Worm (Caenorhabditis elegans) whole organism, young adult: ENCODE data around the gene F57B7.2.

Source experiments
- B0019.2 ChIP-seq: fragments of 200-800 bp; sonication (Bioruptor generic); conservative IDR thresholded peaks from 2 replicates; pipeline ENCODE4 v1.3.6; 2022; ENCODE audit warnings: missing genetic modification reagents, missing genetic modification characterization, missing compliant biosample characterization
- C17E4.6 ChIP-seq: fragments of 200-800 bp; sonication (Bioruptor generic); IDR thresholded peaks from 2 replicates; pipeline ENCODE4 v1.3.6; 2022; ENCODE audit warnings: missing genetic modification reagents, missing genetic modification characterization, missing compliant biosample characterization
- D2030.7 ChIP-seq: fragments of 200-800 bp; sonication (Bioruptor generic); IDR thresholded peaks from 2 replicates; pipeline ENCODE4 v1.3.6; 2022; ENCODE audit warnings: missing genetic modification reagents, missing genetic modification characterization, missing compliant biosample characterization
- F10E7.11 ChIP-seq: sonication (generic microtip); optimal IDR thresholded peaks from 2 replicates; lab custom pipeline; 2017; ENCODE audit warnings: mild to moderate bottlenecking, missing genetic modification characterization, moderate library complexity, missing compliant biosample characterization
- F23B12.7 ChIP-seq: sonication (generic microtip); optimal IDR thresholded peaks from 2 replicates; lab custom pipeline; 2017; ENCODE audit warnings: missing genetic modification characterization, mild to moderate bottlenecking, missing compliant biosample characterization, antibody characterized with exemption, moderate library complexity; ENCODE audit not compliant: insufficient read depth
- F33H1.4 ChIP-seq: fragments of 200-800 bp; sonication (Bioruptor generic); IDR thresholded peaks from 2 replicates; pipeline ENCODE4 v1.3.6; 2022; ENCODE audit warnings: missing genetic modification reagents, missing genetic modification characterization, missing compliant biosample characterization
- F37B4.10 ChIP-seq: fragments of 200-800 bp; sonication (Bioruptor generic); IDR thresholded peaks from 2 replicates; pipeline ENCODE4 v1.3.6; 2022; ENCODE audit warnings: missing genetic modification characterization, missing compliant biosample characterization
- F52B5.7 ChIP-seq: sonication (generic microtip); optimal IDR thresholded peaks from 2 replicates; lab custom pipeline; 2016; ENCODE audit warnings: mild to moderate bottlenecking, missing genetic modification characterization, missing compliant biosample characterization
- T26A5.8 ChIP-seq: sonication (generic microtip); optimal IDR thresholded peaks from 2 replicates; lab custom pipeline; 2016; ENCODE audit warnings: missing genetic modification characterization, missing compliant biosample characterization
- Y53F4B.3 ChIP-seq: fragments of 200-800 bp; sonication (Bioruptor generic); IDR thresholded peaks from 2 replicates; pipeline ENCODE4 v1.3.6; 2022; ENCODE audit warnings: missing genetic modification reagents, missing genetic modification characterization, missing compliant biosample characterization
- Y53G8AR.9 ChIP-seq: fragments of 200-800 bp; sonication (Bioruptor generic); conservative IDR thresholded peaks from 2 replicates; pipeline ENCODE4 v1.3.6; 2022; ENCODE audit warnings: missing genetic modification reagents, missing genetic modification characterization, missing compliant biosample characterization
- Y95B8A.8 ChIP-seq: fragments of 200-800 bp; sonication (Bioruptor generic); IDR thresholded peaks from 2 replicates; pipeline ENCODE4 v1.3.6; 2022; ENCODE audit warnings: missing genetic modification reagents, missing genetic modification characterization, missing compliant biosample characterization
- cebp-2 ChIP-seq: fragments of 200-800 bp; sonication (Bioruptor generic); IDR thresholded peaks from 2 replicates; pipeline ENCODE4 v1.3.6; 2022; ENCODE audit warnings: missing genetic modification characterization, missing compliant biosample characterization
- ceh-27 ChIP-seq: fragments of 200-800 bp; sonication (Bioruptor generic); optimal IDR thresholded peaks from 2 replicates; lab custom pipeline; 2018; ENCODE audit warnings: mild to moderate bottlenecking, missing genetic modification characterization, moderate library complexity, missing compliant biosample characterization
- ceh-91 ChIP-seq: fragments of 200-800 bp; sonication (Bioruptor generic); IDR thresholded peaks from 2 replicates; pipeline ENCODE4 v1.3.6; 2022; ENCODE audit warnings: missing genetic modification reagents, missing genetic modification characterization, missing compliant biosample characterization
- chd-7 ChIP-seq: sonication (generic microtip); optimal IDR thresholded peaks from 2 replicates; lab custom pipeline; 2016; ENCODE audit warnings: mild to moderate bottlenecking, missing genetic modification characterization, moderate library complexity, missing compliant biosample characterization
- dox-1 ChIP-seq: fragments of 200-800 bp; sonication (Bioruptor generic); IDR thresholded peaks from 2 replicates; pipeline ENCODE4 v1.3.6; 2022; ENCODE audit warnings: missing genetic modification reagents, missing genetic modification characterization, missing compliant biosample characterization
- dpl-1 ChIP-seq: fragments of 150-350 bp; optimal IDR thresholded peaks from 2 replicates; lab custom pipeline; 2014; ENCODE audit warnings: missing biosample characterization, missing genetic modification reagents, missing genetic modification characterization
- egl-44 ChIP-seq: fragments of 200-800 bp; sonication (Bioruptor generic); IDR thresholded peaks from 2 replicates; pipeline ENCODE4 v1.3.6; 2022; ENCODE audit warnings: missing genetic modification reagents, missing genetic modification characterization, missing compliant biosample characterization
- ekl-4 ChIP-seq: fragments of 200-800 bp; sonication (Bioruptor generic); IDR thresholded peaks from 2 replicates; pipeline ENCODE4 v1.3.6; 2022; ENCODE audit warnings: missing genetic modification reagents, missing genetic modification characterization, missing compliant biosample characterization
- hmg-1.2 ChIP-seq: fragments of 200-800 bp; sonication (Bioruptor generic); IDR thresholded peaks from 2 replicates; pipeline ENCODE4 v1.3.6; 2022; ENCODE audit warnings: missing genetic modification reagents, missing genetic modification characterization, missing compliant biosample characterization
- lin-26 ChIP-seq: fragments of 200-800 bp; sonication (Bioruptor generic); IDR thresholded peaks from 2 replicates; pipeline ENCODE4 v1.3.6; 2022; ENCODE audit warnings: missing genetic modification reagents, missing genetic modification characterization, missing compliant biosample characterization
- lin-40 ChIP-seq: sonication (generic microtip); optimal IDR thresholded peaks from 2 replicates; lab custom pipeline; 2016; ENCODE audit warnings: missing genetic modification characterization, mild to moderate bottlenecking, missing compliant biosample characterization, missing genotype, missing genetic modification reagents
- lir-1 ChIP-seq: fragments of 200-800 bp; sonication (Bioruptor generic); conservative IDR thresholded peaks from 2 replicates; pipeline ENCODE4 v1.3.6; 2022; ENCODE audit warnings: missing genetic modification reagents, missing genetic modification characterization, missing compliant biosample characterization
- madf-10 ChIP-seq: sonication (generic microtip); optimal IDR thresholded peaks from 2 replicates; lab custom pipeline; 2016; ENCODE audit warnings: mild to moderate bottlenecking, missing genetic modification characterization, missing compliant biosample characterization
- madf-3 ChIP-seq: fragments of 200-800 bp; sonication (Bioruptor generic); IDR thresholded peaks from 2 replicates; pipeline ENCODE4 v1.3.6; 2022; ENCODE audit warnings: missing genetic modification reagents, missing genetic modification characterization, missing compliant biosample characterization
- madf-6 ChIP-seq: fragments of 200-800 bp; sonication (Bioruptor generic); IDR thresholded peaks from 2 replicates; pipeline ENCODE4 v1.3.6; 2022; ENCODE audit warnings: missing genetic modification reagents, missing genetic modification characterization, missing compliant biosample characterization
- mel-28 ChIP-seq: sonication (generic microtip); optimal IDR thresholded peaks from 2 replicates; lab custom pipeline; 2016; ENCODE audit warnings: borderline replicate concordance, mild to moderate bottlenecking, missing genetic modification characterization, missing compliant biosample characterization
- mes-4 ChIP-seq: sonication (generic microtip); optimal IDR thresholded peaks from 2 replicates; lab custom pipeline; 2016; ENCODE audit warnings: missing genotype, missing genetic modification characterization, missing compliant biosample characterization
- mxl-1 ChIP-seq: sonication (generic microtip); optimal IDR thresholded peaks from 2 replicates; lab custom pipeline; 2016; ENCODE audit warnings: missing genetic modification characterization, missing compliant biosample characterization
- nhr-120 ChIP-seq: fragments of 200-800 bp; sonication (Bioruptor generic); IDR thresholded peaks from 2 replicates; pipeline ENCODE4 v1.3.6; 2022; ENCODE audit warnings: missing genetic modification characterization, missing compliant biosample characterization
- nhr-179 ChIP-seq: sonication (generic microtip); optimal IDR thresholded peaks from 2 replicates; lab custom pipeline; 2016; ENCODE audit warnings: mild to moderate bottlenecking, missing genetic modification characterization, missing compliant biosample characterization
- pbrm-1 ChIP-seq: fragments of 200-800 bp; sonication (Bioruptor generic); IDR thresholded peaks from 2 replicates; pipeline ENCODE4 v1.3.6; 2022; ENCODE audit warnings: missing genetic modification reagents, missing genetic modification characterization, missing compliant biosample characterization
- pha-4 ChIP-seq: fragments of 150-350 bp; sonication (generic microtip); optimal IDR thresholded peaks from 2 replicates; lab custom pipeline; 2014; ENCODE audit warnings: missing biosample characterization, missing genetic modification reagents, missing genetic modification characterization
- rec-8 ChIP-seq, 2 experiments: sonication (generic microtip); optimal IDR thresholded peaks; 2 replicates each; lab custom pipeline; 2016; ENCODE audit warnings: mild to moderate bottlenecking in 2 of 2, missing genetic modification characterization in 2 of 2, missing genetic modification reagents in 2 of 2, missing genotype in 2 of 2, missing biosample characterization in 1 of 2, missing compliant biosample characterization in 1 of 2, moderate library complexity in 1 of 2
- sdz-38 ChIP-seq: sonication (generic microtip); optimal IDR thresholded peaks from 2 replicates; lab custom pipeline; 2016; ENCODE audit warnings: missing genotype, missing genetic modification characterization, missing compliant biosample characterization
- sea-2 ChIP-seq: fragments of 200-800 bp; sonication (Bioruptor generic); IDR thresholded peaks from 2 replicates; pipeline ENCODE4 v1.3.6; 2022; ENCODE audit warnings: missing genetic modification characterization, missing compliant biosample characterization
- tbx-9 ChIP-seq: sonication (generic microtip); optimal IDR thresholded peaks from 2 replicates; lab custom pipeline; 2016; ENCODE audit warnings: borderline replicate concordance, missing genetic modification characterization, inconsistent platforms, missing compliant biosample characterization
- zfh-2 ChIP-seq: fragments of 200-800 bp; sonication (Bioruptor generic); conservative IDR thresholded peaks from 2 replicates; pipeline ENCODE4 v1.3.6; 2022; ENCODE audit warnings: missing genetic modification reagents, missing genetic modification characterization, missing compliant biosample characterization
- ztf-18 ChIP-seq: sonication (generic microtip); optimal IDR thresholded peaks from 2 replicates; lab custom pipeline; 2016; ENCODE audit warnings: missing genotype, mild to moderate bottlenecking, missing genetic modification characterization, missing compliant biosample characterization
- ztf-25 ChIP-seq: fragments of 200-800 bp; sonication (Bioruptor generic); IDR thresholded peaks from 2 replicates; pipeline ENCODE4 v1.3.6; 2022; ENCODE audit warnings: missing genetic modification reagents, missing genetic modification characterization, missing compliant biosample characterization
- ztf-28 ChIP-seq: fragments of 200-800 bp; sonication (Bioruptor generic); IDR thresholded peaks from 2 replicates; pipeline ENCODE4 v1.3.6; 2022; ENCODE audit warnings: missing genetic modification reagents, missing genetic modification characterization, missing compliant biosample characterization

F57B7.2 gene

ce11 chrV:11445375-11445774, 2.0 kb upstream of the F57B7.2 start:
- TF ChIP-seq cebp-2 (GFP tag; lab: Robert Waterston, UW), result 0 out of 2 replicates have a peak, but pooled peaks have one; percentile 37
- TF ChIP-seq F37B4.10, result no peak
- peak; percentile 33 for TF ChIP-seq madf-10 (tag; lab: Kevin White, UChicago)
- no peak for TF ChIP-seq nhr-179 (tag; lab: Kevin White, UChicago)
- peak; percentile 82 for TF ChIP-seq zfh-2 (GFP tag; lab: Robert Waterston, UW)

- TF ChIP-seq D2030.7 (no peak), Y53G8AR.9 (GFP tag; lab: Robert Waterston, UW) (no peak), mes-4 (tag; lab: Kevin White, UChicago) (no peak), ztf-25 (GFP tag; lab: Robert Waterston, UW) (no peak)
Measured at ce11 chrV:11439202-11439601, 4.2 kb downstream of the F57B7.2 start.

- TF ChIP-seq T26A5.8 (tag; lab: Kevin White, UChicago) (no peak), ztf-28 (GFP tag; lab: Robert Waterston, UW) (no peak), egl-44 (GFP tag; lab: Robert Waterston, UW) (no peak), Y53F4B.3 (no peak), hmg-1.2 (GFP tag; lab: Robert Waterston, UW) (no peak), lin-26 (no peak), F10E7.11 (tag; lab: Kevin White, UChicago) (no peak), dpl-1 (no peak), ceh-27 (GFP tag; lab: Kevin White, UChicago) (no peak), ztf-18 (no peak), chd-7 (tag; lab: Kevin White, UChicago) (no peak), Y95B8A.8 (no peak), B0019.2 (GFP tag; lab: Robert Waterston, UW) (no peak), F33H1.4 (no peak), mel-28 (tag; lab: Kevin White, UChicago) (no peak), madf-10 (tag; lab: Kevin White, UChicago) (no peak)
Measured at ce11 chrV:11438464-11438863, 4.9 kb downstream of the F57B7.2 start, which contains the start of gene dmsr-1. TSS of gene dmsr-1 (plus strand) at chrV:11438764.

- TF ChIP-seq madf-3, result no peak
- no peak for TF ChIP-seq ceh-91 (GFP tag; lab: Robert Waterston, UW)
- TF ChIP-seq pha-4 (tag; lab: Kevin White, UChicago), result no peak
- TF ChIP-seq madf-6 (GFP tag; lab: Robert Waterston, UW), result no peak
- no peak for TF ChIP-seq ztf-25 (GFP tag; lab: Robert Waterston, UW)
- no peak for TF ChIP-seq egl-44 (GFP tag; lab: Robert Waterston, UW)
Measured at ce11 chrV:11436407-11436806, 7.0 kb downstream of the F57B7.2 start.

ce11 chrV:11435242-11435641, 8.2 kb downstream of the F57B7.2 start:
- TF ChIP-seq ekl-4 (no peak), dox-1 (no peak), Y95B8A.8 (no peak), F10E7.11 (tag; lab: Kevin White, UChicago) (no peak)
- TF ChIP-seq, all 124 proteins: peak for 0

- TF ChIP-seq lir-1 (no peak), mxl-1 (tag; lab: Kevin White, UChicago) (no peak), rec-8 (tag; optimal IDR thresholded peaks at IDR 0.05; lab: Kevin White, UChicago) (no peak), C17E4.6 (GFP tag; lab: Robert Waterston, UW) (no peak), F52B5.7 (tag; lab: Kevin White, UChicago) (no peak), egl-44 (GFP tag; lab: Robert Waterston, UW) (no peak), lin-40 (tag; lab: Kevin White, UChicago) (no peak), madf-10 (tag; lab: Kevin White, UChicago) (no peak), tbx-9 (tag; lab: Kevin White, UChicago) (no peak), sea-2 (no peak), pbrm-1 (GFP tag; lab: Robert Waterston, UW) (no peak), F23B12.7 (tag; lab: Kevin White, UChicago) (no peak), ekl-4 (no peak), nhr-120 (GFP tag; lab: Robert Waterston, UW) (no peak), sdz-38 (no peak)
Measured at ce11 chrV:11430823-11431222, 12.6 kb downstream of the F57B7.2 start.
